Worm (Caenorhabditis elegans) whole organism, midembryonic: ENCODE measurements around the gene ctsa-2.

ENCODE experiments used
- T22C8.4 ChIP-seq: fragments of 200-800 bp; sonication (Bioruptor generic); IDR thresholded peaks from 2 replicates; pipeline ENCODE4 v1.3.6; 2022; ENCODE audit warnings: missing genetic modification characterization, missing compliant biosample characterization
- cog-1 ChIP-seq: sonication (generic microtip); optimal IDR thresholded peaks from 2 replicates; lab custom pipeline; 2016; ENCODE audit warnings: missing genetic modification characterization, missing compliant biosample characterization
- flt-1 ChIP-seq: fragments of 200-800 bp; sonication (Bioruptor generic); IDR thresholded peaks from 2 replicates; pipeline ENCODE4 v1.3.6; 2022; ENCODE audit warnings: missing genetic modification characterization, missing compliant biosample characterization
- klf-2 ChIP-seq: fragments of 200-800 bp; sonication (Bioruptor generic); conservative IDR thresholded peaks from 2 replicates; pipeline ENCODE4 v1.3.6; 2022; ENCODE audit warnings: missing genetic modification reagents, missing genetic modification characterization, missing compliant biosample characterization
- ztf-23 ChIP-seq: fragments of 200-800 bp; sonication (Bioruptor generic); IDR thresholded peaks from 2 replicates; pipeline ENCODE4 v1.3.6; 2022; ENCODE audit warnings: missing genetic modification reagents, missing genetic modification characterization, missing compliant biosample characterization
- ztf-29 ChIP-seq: fragments of 200-800 bp; sonication (Bioruptor generic); IDR thresholded peaks from 2 replicates; pipeline ENCODE4 v1.3.6; 2022; ENCODE audit warnings: missing genetic modification reagents, missing genetic modification characterization, missing compliant biosample characterization

DNA sequence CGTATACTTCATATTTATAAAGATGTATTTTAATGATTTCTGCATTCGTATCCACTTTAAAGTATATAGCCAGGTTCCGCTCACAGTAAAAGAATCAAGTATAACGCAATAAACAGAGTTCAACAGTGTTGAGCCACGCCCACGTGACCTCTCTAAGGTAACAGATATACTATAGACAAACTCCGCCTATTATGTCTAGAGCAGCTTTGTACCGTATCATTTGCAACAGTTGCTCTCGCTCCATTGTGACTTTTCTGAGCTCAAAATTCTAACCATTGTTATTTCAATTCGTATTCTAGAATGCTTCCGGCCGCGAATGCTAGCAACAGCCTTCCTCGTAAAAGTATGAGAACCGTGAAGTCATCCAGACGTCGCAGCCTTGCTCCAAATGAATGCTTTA is 57.1 kb downstream of the ctsa-2 start, which contains the start of gene C03B1.17:
- TF ChIP-seq klf-2 (GFP tag; lab: Robert Waterston, UW) (no peak), cog-1 (no peak), flt-1 (GFP tag; lab: Robert Waterston, UW) (no peak), T22C8.4 (no peak), ztf-23 (GFP tag; lab: Robert Waterston, UW) (no peak), ztf-29 (GFP tag; lab: Robert Waterston, UW) (no peak)
